Worm (Caenorhabditis elegans): ENCODE results near the gene hsp-43.
A peak's percentile ranks its signal among the peaks of the same experiment; 100 is the strongest.

DNA sequence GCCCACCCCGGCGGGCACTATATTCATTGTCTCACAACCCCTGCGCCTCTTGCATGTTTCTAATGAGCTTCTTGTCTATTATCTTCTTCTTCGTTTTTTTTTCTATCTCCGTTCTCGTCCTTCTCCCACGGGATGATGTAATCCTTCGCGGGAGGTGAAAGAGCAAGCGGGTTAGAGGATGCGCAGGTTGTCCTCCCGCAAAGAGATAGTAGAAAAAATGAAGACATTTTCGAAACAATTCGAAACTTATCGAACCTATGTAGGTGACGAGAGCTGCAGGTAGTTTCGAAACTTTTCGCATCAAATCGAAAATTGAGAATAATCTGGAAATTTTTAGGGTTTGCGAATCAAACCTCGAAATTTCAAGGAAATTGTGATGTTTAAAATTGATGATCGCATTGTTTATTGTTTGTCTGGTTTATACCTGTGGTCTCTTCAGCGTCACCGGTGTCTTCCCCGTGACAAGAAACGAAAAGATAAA lies 15.0 kb upstream of the hsp-43 start:
- no peak for TF ChIP-seq nhr-77 (tag; optimal IDR thresholded peaks at IDR 0.05)
- TF ChIP-seq lsy-12 (tag; optimal IDR thresholded peaks at IDR 0.05): no peak
- no peak for TF ChIP-seq ZK546.5 (tag; optimal IDR thresholded peaks at IDR 0.05)
- TF ChIP-seq mml-1 (tag; optimal IDR thresholded peaks at IDR 0.05): no peak
- no peak for TF ChIP-seq sea-2 (GFP tag; optimal IDR thresholded peaks at IDR 0.05)
- peak; percentile 84 for TF ChIP-seq elt-2 (tag; optimal IDR thresholded peaks at IDR 0.05)
